Worm (Caenorhabditis elegans): ENCODE results near the gene D1086.21.

ce11 chrV:14088051-14088450 is 23.5 kb downstream of the D1086.21 start, which contains the start of gene D1086.19:
- TF ChIP-seq daf-12 (tag; optimal IDR thresholded peaks at IDR 0.05), result no peak
- no peak for TF ChIP-seq egl-27 (tag; optimal IDR thresholded peaks at IDR 0.05)
- TF ChIP-seq ama-1 (optimal IDR thresholded peaks at IDR 0.05), result no peak
- no peak for TF ChIP-seq nhr-237 (tag; optimal IDR thresholded peaks at IDR 0.05)
- no peak for TF ChIP-seq zag-1 (tag; optimal IDR thresholded peaks at IDR 0.05)
- no peak for TF ChIP-seq lin-13 (GFP tag; optimal IDR thresholded peaks at IDR 0.05)
- no peak for TF ChIP-seq unc-62 (GFP tag; optimal IDR thresholded peaks at IDR 0.05 in 1 of 2)
- no peak for TF ChIP-seq unc-62 (tag; optimal IDR thresholded peaks at IDR 0.05)
- TF ChIP-seq attf-4 (tag; optimal IDR thresholded peaks at IDR 0.05), result no peak
- TF ChIP-seq R02D3.7 (tag; optimal IDR thresholded peaks at IDR 0.05), result no peak

Measured in whole organism, L4 larva.